Worm (Caenorhabditis elegans) whole organism, young adult: ENCODE measurements around the gene Y37H2A.7.

ENCODE experiments used
- B0035.1 ChIP-seq: sonication (generic microtip); optimal IDR thresholded peaks from 2 replicates; lab custom pipeline; 2016; ENCODE audit warnings: missing genetic modification characterization, mild to moderate bottlenecking, missing compliant biosample characterization, missing genotype, missing genetic modification reagents
- C06A6.2 ChIP-seq: fragments of 200-800 bp; sonication (Bioruptor generic); conservative IDR thresholded peaks from 2 replicates; pipeline ENCODE4 v1.3.6; 2022; ENCODE audit warnings: missing genetic modification characterization, missing compliant biosample characterization
- F23B12.7 ChIP-seq: sonication (generic microtip); optimal IDR thresholded peaks from 2 replicates; lab custom pipeline; 2017; ENCODE audit warnings: missing genetic modification characterization, mild to moderate bottlenecking, missing compliant biosample characterization, antibody characterized with exemption, moderate library complexity; ENCODE audit not compliant: insufficient read depth
- F49E8.2 ChIP-seq: sonication (generic microtip); optimal IDR thresholded peaks from 3 replicates; lab custom pipeline; 2017; ENCODE audit warnings: missing genetic modification characterization, mild to moderate bottlenecking, missing compliant biosample characterization, antibody characterized with exemption, moderate library complexity; ENCODE audit not compliant: insufficient read depth
- F52B5.7 ChIP-seq: sonication (generic microtip); optimal IDR thresholded peaks from 2 replicates; lab custom pipeline; 2016; ENCODE audit warnings: mild to moderate bottlenecking, missing genetic modification characterization, missing compliant biosample characterization
- K12H6.12 ChIP-seq: fragments of 200-800 bp; sonication (Bioruptor generic); optimal IDR thresholded peaks from 2 replicates; lab custom pipeline; 2018; ENCODE audit warnings: mild to moderate bottlenecking, missing genetic modification characterization, missing compliant biosample characterization
- Y53G8AR.9 ChIP-seq: fragments of 200-800 bp; sonication (Bioruptor generic); conservative IDR thresholded peaks from 2 replicates; pipeline ENCODE4 v1.3.6; 2022; ENCODE audit warnings: missing genetic modification reagents, missing genetic modification characterization, missing compliant biosample characterization
- Y56A3A.18 ChIP-seq: fragments of 200-800 bp; sonication (Bioruptor generic); IDR thresholded peaks from 2 replicates; pipeline ENCODE4 v1.3.6; 2022; ENCODE audit warnings: missing genetic modification reagents, missing genetic modification characterization, missing compliant biosample characterization
- Y95B8A.8 ChIP-seq: fragments of 200-800 bp; sonication (Bioruptor generic); IDR thresholded peaks from 2 replicates; pipeline ENCODE4 v1.3.6; 2022; ENCODE audit warnings: missing genetic modification reagents, missing genetic modification characterization, missing compliant biosample characterization
- atf-7 ChIP-seq: sonication (generic microtip); optimal IDR thresholded peaks from 2 replicates; lab custom pipeline; 2017; ENCODE audit warnings: mild to moderate bottlenecking, missing genetic modification characterization, missing compliant biosample characterization
- athp-1 ChIP-seq: sonication (generic microtip); optimal IDR thresholded peaks from 2 replicates; lab custom pipeline; 2017; ENCODE audit warnings: mild to moderate bottlenecking, missing genetic modification characterization, missing compliant biosample characterization
- attf-6 ChIP-seq: fragments of 200-800 bp; sonication (Bioruptor generic); IDR thresholded peaks from 2 replicates; pipeline ENCODE4 v1.3.6; 2022; ENCODE audit warnings: missing genetic modification reagents, missing genetic modification characterization, missing compliant biosample characterization
- bed-1 ChIP-seq: fragments of 200-800 bp; sonication (Bioruptor generic); IDR thresholded peaks from 2 replicates; pipeline ENCODE4 v1.3.6; 2022; ENCODE audit warnings: missing genetic modification reagents, missing genetic modification characterization, missing compliant biosample characterization
- bed-2 ChIP-seq: fragments of 200-800 bp; sonication (Bioruptor generic); IDR thresholded peaks from 2 replicates; pipeline ENCODE4 v1.3.6; 2022; ENCODE audit warnings: missing genetic modification reagents, missing genetic modification characterization, missing compliant biosample characterization
- cebp-1 ChIP-seq, 2 experiments: fragments of 200-800 bp in 1 of 2; sonication (Bioruptor generic) in 1 of 2; sonication (generic microtip) in 1 of 2; IDR thresholded peaks in 1 of 2; optimal IDR thresholded peaks in 1 of 2; 2 replicates each; pipeline versions ENCODE4 v1.3.6 to Lab custom; 2017 to 2022; ENCODE audit warnings: missing compliant biosample characterization in 2 of 2, missing genetic modification characterization in 2 of 2, mild to moderate bottlenecking in 1 of 2, missing genetic modification reagents in 1 of 2, moderate library complexity in 1 of 2
- ceh-58 ChIP-seq: fragments of 200-800 bp; sonication (Bioruptor generic); IDR thresholded peaks from 2 replicates; pipeline ENCODE4 v1.3.6; 2022; ENCODE audit warnings: missing genetic modification characterization, missing compliant biosample characterization
- dpl-1 ChIP-seq: fragments of 150-350 bp; optimal IDR thresholded peaks from 2 replicates; lab custom pipeline; 2014; ENCODE audit warnings: missing biosample characterization, missing genetic modification reagents, missing genetic modification characterization
- efl-1 ChIP-seq: fragments of 150-350 bp; optimal IDR thresholded peaks from 2 replicates; lab custom pipeline; 2014; ENCODE audit warnings: missing biosample characterization, missing genetic modification reagents, missing genetic modification characterization
- egl-18 ChIP-seq: fragments of 200-800 bp; sonication (Bioruptor generic); IDR thresholded peaks from 2 replicates; pipeline ENCODE4 v1.3.6; 2022; ENCODE audit warnings: missing genetic modification reagents, missing genetic modification characterization, missing compliant biosample characterization
- fkh-3 ChIP-seq: sonication (generic microtip); optimal IDR thresholded peaks from 2 replicates; lab custom pipeline; 2016; ENCODE audit warnings: mild to moderate bottlenecking, missing genetic modification characterization, missing compliant biosample characterization
- him-1 ChIP-seq: sonication (generic microtip); optimal IDR thresholded peaks from 2 replicates; lab custom pipeline; 2016; ENCODE audit warnings: missing genotype, missing genetic modification reagents, missing genetic modification characterization, missing compliant biosample characterization
- lin-35 ChIP-seq, 3 experiments: fragments of 150-350 bp in 2 of 3; sonication (generic microtip) in 1 of 3; optimal IDR thresholded peaks; 2 replicates each; lab custom pipeline; 2014 to 2018; ENCODE audit warnings: missing biosample characterization in 3 of 3, missing genetic modification characterization in 3 of 3, missing genetic modification reagents in 3 of 3
- lin-40 ChIP-seq: sonication (generic microtip); optimal IDR thresholded peaks from 2 replicates; lab custom pipeline; 2016; ENCODE audit warnings: missing genetic modification characterization, mild to moderate bottlenecking, missing compliant biosample characterization, missing genotype, missing genetic modification reagents
- lin-54 ChIP-seq: fragments of 200-800 bp; sonication (Bioruptor generic); optimal IDR thresholded peaks from 2 replicates; lab custom pipeline; 2018; ENCODE audit warnings: mild to moderate bottlenecking, missing genetic modification characterization, missing compliant biosample characterization
- lir-1 ChIP-seq: fragments of 200-800 bp; sonication (Bioruptor generic); conservative IDR thresholded peaks from 2 replicates; pipeline ENCODE4 v1.3.6; 2022; ENCODE audit warnings: missing genetic modification reagents, missing genetic modification characterization, missing compliant biosample characterization
- lsl-1 ChIP-seq: fragments of 200-800 bp; sonication (Bioruptor generic); optimal IDR thresholded peaks from 2 replicates; lab custom pipeline; 2018; ENCODE audit warnings: mild to moderate bottlenecking, missing genetic modification characterization, moderate library complexity, missing compliant biosample characterization
- madf-10 ChIP-seq: sonication (generic microtip); optimal IDR thresholded peaks from 2 replicates; lab custom pipeline; 2016; ENCODE audit warnings: mild to moderate bottlenecking, missing genetic modification characterization, missing compliant biosample characterization
- madf-6 ChIP-seq: fragments of 200-800 bp; sonication (Bioruptor generic); IDR thresholded peaks from 2 replicates; pipeline ENCODE4 v1.3.6; 2022; ENCODE audit warnings: missing genetic modification reagents, missing genetic modification characterization, missing compliant biosample characterization
- mcd-1 ChIP-seq: fragments of 200-800 bp; sonication (Bioruptor generic); IDR thresholded peaks from 2 replicates; pipeline ENCODE4 v1.3.6; 2022; ENCODE audit warnings: missing genetic modification reagents, missing genetic modification characterization, missing compliant biosample characterization
- mel-28 ChIP-seq: sonication (generic microtip); optimal IDR thresholded peaks from 2 replicates; lab custom pipeline; 2016; ENCODE audit warnings: borderline replicate concordance, mild to moderate bottlenecking, missing genetic modification characterization, missing compliant biosample characterization
- mxl-1 ChIP-seq: sonication (generic microtip); optimal IDR thresholded peaks from 2 replicates; lab custom pipeline; 2016; ENCODE audit warnings: missing genetic modification characterization, missing compliant biosample characterization
- pbrm-1 ChIP-seq: fragments of 200-800 bp; sonication (Bioruptor generic); IDR thresholded peaks from 2 replicates; pipeline ENCODE4 v1.3.6; 2022; ENCODE audit warnings: missing genetic modification reagents, missing genetic modification characterization, missing compliant biosample characterization
- rcor-1 ChIP-seq: fragments of 200-800 bp; sonication (Bioruptor generic); IDR thresholded peaks from 2 replicates; pipeline ENCODE4 v1.3.6; 2022; ENCODE audit warnings: missing genetic modification reagents, missing genetic modification characterization, missing compliant biosample characterization
- snpc-4 ChIP-seq, 5 experiments: fragments of 150-350 bp in 1 of 5; sonication (generic microtip) in 4 of 5; optimal IDR thresholded peaks; 2 replicates each; lab custom pipeline; 2014 to 2018; ENCODE audit warnings: missing genetic modification characterization in 5 of 5, missing biosample characterization in 3 of 5, antibody characterized with exemption in 2 of 5, mild to moderate bottlenecking in 2 of 5, missing compliant biosample characterization in 2 of 5, missing genotype in 2 of 5, moderate library complexity in 2 of 5, missing genetic modification reagents in 1 of 5
- sptf-2 ChIP-seq: fragments of 200-800 bp; sonication (Bioruptor generic); optimal IDR thresholded peaks from 2 replicates; lab custom pipeline; 2018; ENCODE audit warnings: mild to moderate bottlenecking, missing genetic modification characterization, missing compliant biosample characterization
- tbp1 ChIP-seq: fragments of 200-800 bp; sonication (Bioruptor generic); optimal IDR thresholded peaks from 2 replicates; lab custom pipeline; 2018; ENCODE audit warnings: mild to moderate bottlenecking, missing genetic modification characterization, missing compliant biosample characterization
- xnd-1 ChIP-seq: sonication (generic microtip); optimal IDR thresholded peaks from 2 replicates; lab custom pipeline; 2016; ENCODE audit warnings: missing genotype, missing genetic modification reagents, missing genetic modification characterization, missing compliant biosample characterization
- ztf-22 ChIP-seq: fragments of 200-800 bp; sonication (Bioruptor generic); optimal IDR thresholded peaks from 2 replicates; lab custom pipeline; 2018; ENCODE audit warnings: mild to moderate bottlenecking, missing genetic modification characterization, moderate library complexity, missing compliant biosample characterization
- ztf-25 ChIP-seq: fragments of 200-800 bp; sonication (Bioruptor generic); IDR thresholded peaks from 2 replicates; pipeline ENCODE4 v1.3.6; 2022; ENCODE audit warnings: missing genetic modification reagents, missing genetic modification characterization, missing compliant biosample characterization
- ztf-26 ChIP-seq: sonication (generic microtip); optimal IDR thresholded peaks from 2 replicates; lab custom pipeline; 2017; ENCODE audit warnings: missing genetic modification characterization, missing compliant biosample characterization

Gene Y37H2A.7

DNA sequence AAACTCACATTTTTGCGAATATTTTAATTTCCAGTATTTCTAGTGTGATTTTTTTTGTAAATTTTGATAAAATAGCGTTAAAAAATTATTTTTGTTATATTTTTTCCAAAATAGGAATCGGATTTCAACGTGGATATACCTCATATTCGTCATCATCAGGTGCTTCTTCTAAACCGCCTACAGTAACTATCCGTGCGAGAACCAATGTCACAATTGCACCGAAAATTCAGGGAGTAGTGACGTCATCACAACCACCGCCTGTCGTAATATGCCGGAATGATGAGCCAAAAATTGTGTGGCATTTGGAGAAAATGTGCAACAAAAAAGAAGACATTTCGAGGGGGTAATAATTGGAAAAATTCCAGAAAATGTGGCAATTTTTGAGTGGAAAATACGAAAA lies 43.1 kb downstream of the Y37H2A.7 start:
- TF ChIP-seq mxl-1 (tag; lab: Kevin White, UChicago) (no peak), C06A6.2 (GFP tag; lab: Robert Waterston, UW) (no peak), B0035.1 (tag; lab: Kevin White, UChicago) (no peak), fkh-3 (tag; lab: Kevin White, UChicago) (no peak), rcor-1 (no peak), ztf-22 (no peak), bed-1 (GFP tag; lab: Robert Waterston, UW) (no peak), mcd-1 (GFP tag; lab: Robert Waterston, UW) (no peak), athp-1 (tag; lab: Kevin White, UChicago) (no peak), lir-1 (GFP tag; lab: Robert Waterston, UW) (no peak), ztf-25 (GFP tag; lab: Robert Waterston, UW) (no peak), F23B12.7 (no peak), bed-2 (no peak), sptf-2 (GFP tag; lab: Kevin White, UChicago) (no peak), cebp-1 (GFP tag; IDR thresholded peaks at IDR 0.05; lab: Robert Waterston, UW) (no peak), cebp-1 (tag; optimal IDR thresholded peaks at IDR 0.05; lab: Kevin White, UChicago) (no peak), attf-6 (GFP tag; lab: Robert Waterston, UW) (no peak), K12H6.12 (tag; lab: Kevin White, UChicago) (no peak), atf-7 (tag; lab: Kevin White, UChicago) (no peak), Y53G8AR.9 (no peak)

- TF ChIP-seq dpl-1 (peak; percentile 69), bed-1 (GFP tag; lab: Robert Waterston, UW) (no peak), lin-54 (GFP tag; lab: Kevin White, UChicago) (peak; percentile 91), efl-1 (GFP tag; lab: Kevin White, UChicago) (peak; percentile 84), lin-40 (peak; percentile 13), lin-35 (GFP tag; optimal IDR thresholded peaks at IDR 0.05; lab: Kevin White, UChicago) (peak in 2 of 3 experiments; percentile 33 to 88), mxl-1 (tag; lab: Kevin White, UChicago) (no peak), mcd-1 (GFP tag; lab: Robert Waterston, UW) (peak; percentile 96)
Measured at ce11 chrV:18086783-18087182, 47.5 kb downstream of the Y37H2A.7 start, which contains the start of gene slr-2. Gene slr-2 (plus strand): TSS chrV:18087123.

DNA sequence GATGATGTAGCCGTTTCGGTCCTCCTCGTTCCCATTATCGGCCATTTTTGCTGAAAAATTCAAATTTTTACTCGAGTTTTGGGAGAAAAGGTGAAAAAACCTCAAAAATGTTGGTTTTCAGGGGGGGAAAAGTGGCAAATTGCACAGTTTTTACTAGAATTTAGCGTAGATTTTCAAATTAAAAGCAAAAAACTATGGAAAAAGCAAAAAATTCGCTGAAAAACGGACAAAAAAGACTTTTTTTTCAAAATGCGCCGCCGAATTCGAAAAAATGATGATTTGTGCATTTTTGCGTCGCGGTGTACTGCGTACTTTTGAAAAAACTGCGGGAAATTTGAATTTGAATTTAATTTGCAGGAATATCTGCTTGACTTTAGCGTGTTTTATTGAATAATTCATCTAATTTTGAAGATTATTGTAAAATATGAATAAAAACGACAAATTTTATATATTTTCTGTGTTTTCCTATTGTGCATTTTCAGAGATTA lies 48.1 kb downstream of the Y37H2A.7 start, which contains the start of gene Y59A8B.12:
Y59A8B.12 (minus strand) TSS at position 51 of the 488 bp plus-strand sequence.
- TF ChIP-seq efl-1 (GFP tag; lab: Kevin White, UChicago) (peak; percentile 27), Y95B8A.8 (GFP tag; lab: Robert Waterston, UW) (no peak), xnd-1 (tag; lab: Kevin White, UChicago) (no peak), mel-28 (no peak), Y56A3A.18 (GFP tag; lab: Robert Waterston, UW) (no peak), F52B5.7 (tag; lab: Kevin White, UChicago) (no peak), lin-35 (GFP tag; optimal IDR thresholded peaks at IDR 0.05; lab: Kevin White, UChicago) (no peak), pbrm-1 (GFP tag; lab: Robert Waterston, UW) (no peak), ztf-26 (tag; lab: Kevin White, UChicago) (no peak), lin-54 (GFP tag; lab: Kevin White, UChicago) (peak; percentile 54)

DNA sequence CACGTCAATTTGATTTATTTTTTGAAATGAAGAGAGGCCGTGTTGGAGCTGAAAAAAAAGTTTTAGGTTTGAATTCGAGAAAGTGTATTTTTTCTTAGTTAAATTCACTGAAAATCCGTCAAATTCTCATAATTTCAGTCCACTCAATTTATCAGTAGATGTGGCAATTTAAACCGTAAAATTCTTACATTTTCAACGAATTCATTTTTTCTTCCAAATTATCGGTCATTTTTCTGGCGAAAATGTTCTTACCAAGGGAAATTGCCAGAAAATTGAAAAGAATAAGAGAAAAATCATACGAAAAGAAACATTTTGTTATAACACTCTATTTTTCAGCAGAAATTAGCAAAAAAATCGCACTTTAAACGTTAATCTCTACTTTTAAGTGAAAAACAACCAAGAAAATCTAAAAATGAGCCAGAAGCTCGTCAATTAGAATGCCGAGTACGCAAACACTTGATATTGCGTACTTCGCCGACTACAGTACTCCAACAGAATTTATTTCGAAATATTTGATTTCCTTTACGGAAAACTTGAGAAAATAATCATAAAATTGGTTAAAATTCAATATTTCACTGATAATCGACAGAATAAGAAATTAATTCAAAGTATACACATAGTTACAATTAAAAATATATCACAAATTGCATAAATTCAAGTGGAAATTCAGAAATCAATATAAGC lies 49.0 kb downstream of the Y37H2A.7 start, which contains the start of gene fbxa-106:
fbxa-106 (minus strand) TSS at position 51 of the 684 bp plus-strand sequence.
- TF ChIP-seq madf-6 (GFP tag; lab: Robert Waterston, UW) (peak; percentile 62), madf-10 (tag; lab: Kevin White, UChicago) (no peak), egl-18 (GFP tag; lab: Robert Waterston, UW) (0 out of 2 replicates have a peak, but pooled peaks have one; percentile 14), Y53G8AR.9 (0 out of 2 replicates have a peak, but pooled peaks have one; percentile 42), ceh-58 (no peak), athp-1 (tag; lab: Kevin White, UChicago) (peak; percentile 48), F49E8.2 (tag; lab: Kevin White, UChicago) (peak; percentile 67), him-1 (tag; lab: Kevin White, UChicago) (no peak), lsl-1 (peak; percentile 81), efl-1 (GFP tag; lab: Kevin White, UChicago) (peak; percentile 16), snpc-4 (GFP tag; optimal IDR thresholded peaks at IDR 0.05; lab: Kevin White, UChicago) (no peak), snpc-4 (tag; optimal IDR thresholded peaks at IDR 0.05; lab: Kevin White, UChicago) (no peak), tbp1 (peak; percentile 56), Y95B8A.8 (GFP tag; lab: Robert Waterston, UW) (peak; percentile 66; the same call in 1 of the 2 replicates)
